Worm (Caenorhabditis elegans): ENCODE results near the gene C50F4.1.

C50F4.1 gene

ce11 chrV:9549459-9549858, 22.9 kb downstream of the C50F4.1 start, which contains the start of gene nstp-10:
Gene nstp-10, minus strand, starts transcription at chrV:9549836.
- no peak for TF ChIP-seq unc-62 (GFP tag; optimal IDR thresholded peaks at IDR 0.05)

ce11 chrV:9550313-9550712, 23.7 kb downstream of the C50F4.1 start, which contains the start of gene ehbp-1:
Gene ehbp-1, plus strand, starts transcription at chrV:9550644.
- no peak for TF ChIP-seq unc-62 (GFP tag; optimal IDR thresholded peaks at IDR 0.05)

ce11 chrV:9556668-9557067, 30.1 kb downstream of the C50F4.1 start:
- no peak for TF ChIP-seq unc-62 (GFP tag; optimal IDR thresholded peaks at IDR 0.05)

- no peak for TF ChIP-seq unc-62 (GFP tag; optimal IDR thresholded peaks at IDR 0.05)
Measured at ce11 chrV:9561624-9562179, 35.1 kb downstream of the C50F4.1 start, which contains the start of gene rgef-1. Gene rgef-1, minus strand, starts transcription at chrV:9561674.

- no peak for TF ChIP-seq unc-62 (GFP tag; optimal IDR thresholded peaks at IDR 0.05)
Measured at ce11 chrV:9563585-9563984, 37.0 kb downstream of the C50F4.1 start.

- TF ChIP-seq unc-62 (GFP tag; optimal IDR thresholded peaks at IDR 0.05) = no peak
Measured at ce11 chrV:9568707-9569106, 42.1 kb downstream of the C50F4.1 start, which contains the start of gene F25B3.4. Gene F25B3.4, minus strand, starts transcription at chrV:9568807.

ce11 chrV:9570197-9570596, 43.6 kb downstream of the C50F4.1 start, which contains the start of gene F25B3.5:
Gene F25B3.5, minus strand, starts transcription at chrV:9570297.
- no peak for TF ChIP-seq unc-62 (GFP tag; optimal IDR thresholded peaks at IDR 0.05)

- TF ChIP-seq unc-62 (GFP tag; optimal IDR thresholded peaks at IDR 0.05) = no peak
Measured at ce11 chrV:9571056-9571455, 44.5 kb downstream of the C50F4.1 start.

ce11 chrV:9571673-9572072, 45.1 kb downstream of the C50F4.1 start:
- no peak for TF ChIP-seq unc-62 (GFP tag; optimal IDR thresholded peaks at IDR 0.05)

ce11 chrV:9576991-9577390, 50.4 kb downstream of the C50F4.1 start, which contains the start of gene F25B3.2:
Gene F25B3.2, plus strand, starts transcription at chrV:9577291.
- TF ChIP-seq unc-62 (GFP tag; optimal IDR thresholded peaks at IDR 0.05) = no peak

All from whole organism, dauer.